3 worm cellular contexts compared by ENCODE assay signal in the genomic region with DNA sequence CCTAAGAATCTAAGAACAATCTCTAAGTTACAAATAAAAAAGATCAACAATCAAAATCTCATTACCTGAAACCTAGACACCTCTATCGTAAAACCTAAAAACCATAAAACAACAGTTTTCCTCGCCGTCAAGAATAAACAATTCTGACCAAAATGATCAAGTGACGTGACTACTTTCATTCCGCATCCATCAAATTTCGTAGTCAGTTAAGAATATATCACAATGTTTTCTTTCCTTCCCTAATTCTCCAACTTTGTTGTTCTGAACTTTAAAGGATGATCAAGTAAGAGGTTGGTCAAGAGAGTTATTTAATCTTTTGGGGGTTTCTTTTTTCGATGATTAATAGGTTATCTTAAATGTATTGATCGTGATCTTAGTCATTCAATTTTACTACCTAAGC.
TF ChIP-seq lines count a peak whose summit lies in the region.

No protein-coding gene starts in this region.

TF ChIP-seq in whole organism, L1 larva, 84 proteins besides CTCF, POLR2A, EP300 and RAD21 (continues in another document):
- TF ChIP-seq ets-5 (GFP tag; IDR thresholded peaks at IDR 0.05; lab: Robert Waterston, UW) (no peak), ceh-82 (tag; optimal IDR thresholded peaks at IDR 0.05; lab: Kevin White, UChicago) (no peak), egl-27 (tag; optimal IDR thresholded peaks at IDR 0.05; lab: Kevin White, UChicago) (no peak), nhr-12 (tag; optimal IDR thresholded peaks at IDR 0.05; lab: Kevin White, UChicago) (no peak), pqm-1 (tag; optimal IDR thresholded peaks at IDR 0.05; lab: Kevin White, UChicago) (no peak), unc-86 (tag; optimal IDR thresholded peaks at IDR 0.05; lab: Kevin White, UChicago) (no peak), tbx-2 (tag; optimal IDR thresholded peaks at IDR 0.05; lab: Kevin White, UChicago) (no peak), fkh-8 (tag; optimal IDR thresholded peaks at IDR 0.05; lab: Kevin White, UChicago) (no peak), lin-39 (tag; optimal IDR thresholded peaks at IDR 0.05; lab: Kevin White, UChicago) (no peak), grh-1 (GFP tag; IDR thresholded peaks at IDR 0.05; lab: Robert Waterston, UW) (no peak), Y116A8C.19 (tag; optimal IDR thresholded peaks at IDR 0.05; lab: Kevin White, UChicago; ENCODE audit: borderline replicate concordance) (no peak), zag-1 (tag; optimal IDR thresholded peaks at IDR 0.05; lab: Kevin White, UChicago) (no peak), unc-30 (tag; optimal IDR thresholded peaks at IDR 0.05; lab: Kevin White, UChicago) (no peak), sup-37 (GFP tag; optimal IDR thresholded peaks at IDR 0.05; lab: Kevin White, UChicago) (no peak), nhr-71 (tag; optimal IDR thresholded peaks at IDR 0.05; lab: Kevin White, UChicago) (peak; percentile 40), nhr-19 (GFP tag; conservative IDR thresholded peaks at IDR 0.05; lab: Robert Waterston, UW) (0 out of 2 replicates have a peak, but pooled peaks have one; percentile 2), lin-13 (GFP tag; optimal IDR thresholded peaks at IDR 0.05; lab: Kevin White, UChicago) (no peak), lin-15B (tag; optimal IDR thresholded peaks at IDR 0.05; lab: Kevin White, UChicago) (no peak), lir-3 (tag; optimal IDR thresholded peaks at IDR 0.05; lab: Kevin White, UChicago; ENCODE audit: poor library complexity) (no peak), hpl-2 (GFP tag; optimal IDR thresholded peaks at IDR 0.05; lab: Kevin White, UChicago) (no peak), ama-1 (optimal IDR thresholded peaks at IDR 0.05; lab: Kevin White, UChicago) (no peak), nhr-47 (tag; optimal IDR thresholded peaks at IDR 0.05; lab: Kevin White, UChicago) (no peak), hlh-17 (GFP tag; optimal IDR thresholded peaks at IDR 0.05; lab: Kevin White, UChicago; ENCODE audit: borderline replicate concordance) (no peak), nhr-90 (tag; optimal IDR thresholded peaks at IDR 0.05; lab: Kevin White, UChicago; ENCODE audit: poor library complexity) (no peak), dsc-1 (tag; optimal IDR thresholded peaks at IDR 0.05; lab: Kevin White, UChicago) (no peak), elt-3 (tag; optimal IDR thresholded peaks at IDR 0.05; lab: Kevin White, UChicago) (peak in 2 of 6 experiments; percentile 54 to 90), unc-98 (GFP tag; IDR thresholded peaks at IDR 0.05; lab: Robert Waterston, UW) (no peak), lin-35 (GFP tag; optimal IDR thresholded peaks at IDR 0.05; lab: Kevin White, UChicago) (peak in 1 of 2 experiments; percentile 20)

TF ChIP-seq in whole organism, L2 larva, 48 proteins besides CTCF, POLR2A, EP300 and RAD21:
- TF ChIP-seq unc-62 (GFP tag; optimal IDR thresholded peaks at IDR 0.05; lab: Kevin White, UChicago) (no peak), sma-9 (GFP tag; optimal IDR thresholded peaks at IDR 0.05; lab: Kevin White, UChicago) (peak; percentile 20), sma-9 (tag; optimal IDR thresholded peaks at IDR 0.05; lab: Kevin White, UChicago) (no peak), crh-2 (tag; optimal IDR thresholded peaks at IDR 0.05; lab: Kevin White, UChicago) (no peak), unc-39 (tag; optimal IDR thresholded peaks at IDR 0.05; lab: Kevin White, UChicago) (no peak), nhr-11 (tag; optimal IDR thresholded peaks at IDR 0.05; lab: Kevin White, UChicago) (no peak), nhr-25 (tag; optimal IDR thresholded peaks at IDR 0.05; lab: Kevin White, UChicago) (no peak), Y55F3AM.14 (GFP tag; optimal IDR thresholded peaks at IDR 0.05; lab: Kevin White, UChicago) (no peak), ceh-16 (tag; optimal IDR thresholded peaks at IDR 0.05; lab: Kevin White, UChicago) (no peak), sma-3 (GFP tag; optimal IDR thresholded peaks at IDR 0.05; lab: Kevin White, UChicago) (peak; percentile 55), nhr-21 (tag; optimal IDR thresholded peaks at IDR 0.05; lab: Kevin White, UChicago) (no peak), unc-55 (GFP tag; optimal IDR thresholded peaks at IDR 0.05; lab: Kevin White, UChicago) (no peak), lin-11 (tag; optimal IDR thresholded peaks at IDR 0.05; lab: Kevin White, UChicago) (no peak), alr-1 (tag; optimal IDR thresholded peaks at IDR 0.05; lab: Kevin White, UChicago) (no peak), sem-4 (tag; optimal IDR thresholded peaks at IDR 0.05; lab: Kevin White, UChicago) (no peak), lin-39 (tag; optimal IDR thresholded peaks at IDR 0.05; lab: Kevin White, UChicago) (no peak)

TF ChIP-seq in whole organism, L4 larva, 104 proteins besides CTCF, POLR2A, EP300 and RAD21:
- TF ChIP-seq hlh-30 (tag; optimal IDR thresholded peaks at IDR 0.05; lab: Kevin White, UChicago; ENCODE audit: insufficient read depth) = peak; percentile 23
- no peak for TF ChIP-seq egl-27 (tag; optimal IDR thresholded peaks at IDR 0.05; lab: Kevin White, UChicago)
- peak; percentile 67 for TF ChIP-seq nhr-28 (tag; optimal IDR thresholded peaks at IDR 0.05; lab: Kevin White, UChicago)
- TF ChIP-seq snpc-4 (tag; optimal IDR thresholded peaks at IDR 0.05; lab: Kevin White, UChicago) = no peak
- no peak for TF ChIP-seq daf-8 (GFP tag; IDR thresholded peaks at IDR 0.05; lab: Robert Waterston, UW)
- TF ChIP-seq tag-97 (GFP tag; IDR thresholded peaks at IDR 0.05; lab: Robert Waterston, UW) = no peak
